Worm (Caenorhabditis elegans): Measurements from ENCODE around the gene tag-131.

tag-131 gene

ce11 chrIII:4269220-4269935 lies 48.1 kb upstream of the tag-131 start, which contains the start of the genes sftb-1 and R10E4.1 (continued):
- no peak for TF ChIP-seq alr-1 (tag; optimal IDR thresholded peaks at IDR 0.05)
- TF ChIP-seq nhr-25 (tag; optimal IDR thresholded peaks at IDR 0.05): peak; percentile 75

DNA sequence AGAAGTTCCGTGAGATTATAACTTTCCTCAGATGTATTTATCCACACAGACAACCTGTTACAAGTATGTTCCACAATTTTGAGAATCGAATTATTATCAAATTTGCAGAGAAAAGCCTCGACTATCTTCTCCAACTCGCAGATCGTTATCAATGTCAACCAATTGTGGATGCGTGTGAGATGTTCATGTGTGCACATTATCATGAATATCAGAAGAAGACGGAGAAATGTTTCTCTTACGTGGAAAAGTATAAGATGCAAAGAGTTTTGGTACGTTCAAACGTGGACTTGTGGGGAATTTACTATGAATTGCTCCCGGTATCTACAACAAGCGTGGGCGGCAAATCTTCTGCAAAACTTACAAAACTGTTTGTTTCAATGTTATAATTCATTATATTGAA lies 46.4 kb upstream of the tag-131 start:
- no peak for TF ChIP-seq nhr-23 (tag; optimal IDR thresholded peaks at IDR 0.05)
- no peak for TF ChIP-seq zag-1 (tag; optimal IDR thresholded peaks at IDR 0.05)
- TF ChIP-seq unc-55 (GFP tag; optimal IDR thresholded peaks at IDR 0.05): no peak
- TF ChIP-seq dmd-4 (tag; optimal IDR thresholded peaks at IDR 0.05): no peak
- TF ChIP-seq mab-5 (tag; optimal IDR thresholded peaks at IDR 0.05): no peak
- TF ChIP-seq mbf-1 (tag; optimal IDR thresholded peaks at IDR 0.05): no peak
- no peak for TF ChIP-seq lin-13 (GFP tag; optimal IDR thresholded peaks at IDR 0.05)
- TF ChIP-seq C34F6.9 (tag; optimal IDR thresholded peaks at IDR 0.05): no peak
- no peak for TF ChIP-seq aly-2 (tag; optimal IDR thresholded peaks at IDR 0.05)
- TF ChIP-seq ceh-82 (tag; optimal IDR thresholded peaks at IDR 0.05): no peak
- no peak for TF ChIP-seq elt-1 (tag; optimal IDR thresholded peaks at IDR 0.05)
- no peak for TF ChIP-seq nhr-11 (tag; optimal IDR thresholded peaks at IDR 0.05)
- TF ChIP-seq ceh-16 (tag; optimal IDR thresholded peaks at IDR 0.05): no peak
- TF ChIP-seq egl-27 (tag; optimal IDR thresholded peaks at IDR 0.05): no peak
- TF ChIP-seq gmeb-1 (tag; optimal IDR thresholded peaks at IDR 0.05): no peak
- TF ChIP-seq ztf-4 (tag; optimal IDR thresholded peaks at IDR 0.05): no peak
- TF ChIP-seq R02D3.7 (tag; optimal IDR thresholded peaks at IDR 0.05): no peak
- TF ChIP-seq elt-3 (tag; optimal IDR thresholded peaks at IDR 0.05): no peak
- no peak for TF ChIP-seq crh-2 (tag; optimal IDR thresholded peaks at IDR 0.05)

ce11 chrIII:4272864-4273263 lies 44.6 kb upstream of the tag-131 start:
- TF ChIP-seq lin-39 (tag; optimal IDR thresholded peaks at IDR 0.05): no peak
- no peak for TF ChIP-seq mbf-1 (tag; optimal IDR thresholded peaks at IDR 0.05)
- no peak for TF ChIP-seq zag-1 (tag; optimal IDR thresholded peaks at IDR 0.05)
- TF ChIP-seq ztf-1 (GFP tag; conservative IDR thresholded peaks at IDR 0.05): no peak
- no peak for TF ChIP-seq ceh-82 (tag; optimal IDR thresholded peaks at IDR 0.05)
- no peak for TF ChIP-seq nhr-6 (tag; optimal IDR thresholded peaks at IDR 0.05)
- TF ChIP-seq mdl-1 (tag; optimal IDR thresholded peaks at IDR 0.05): no peak
- TF ChIP-seq aly-2 (tag; optimal IDR thresholded peaks at IDR 0.05): no peak
- TF ChIP-seq elt-1 (tag; optimal IDR thresholded peaks at IDR 0.05): no peak
- no peak for TF ChIP-seq nhr-77 (tag; optimal IDR thresholded peaks at IDR 0.05)
- no peak for TF ChIP-seq ZK546.5 (tag; optimal IDR thresholded peaks at IDR 0.05)

- TF ChIP-seq sma-9 (GFP tag; optimal IDR thresholded peaks at IDR 0.05): peak; percentile 17
- no peak for TF ChIP-seq sma-9 (tag; optimal IDR thresholded peaks at IDR 0.05)
- TF ChIP-seq ceh-16 (tag; optimal IDR thresholded peaks at IDR 0.05): peak; percentile 47
- no peak for TF ChIP-seq ama-1 (optimal IDR thresholded peaks at IDR 0.05)
These were observed 43.0 kb upstream of the tag-131 start for ce11 chrIII:4274524-4274923.

DNA sequence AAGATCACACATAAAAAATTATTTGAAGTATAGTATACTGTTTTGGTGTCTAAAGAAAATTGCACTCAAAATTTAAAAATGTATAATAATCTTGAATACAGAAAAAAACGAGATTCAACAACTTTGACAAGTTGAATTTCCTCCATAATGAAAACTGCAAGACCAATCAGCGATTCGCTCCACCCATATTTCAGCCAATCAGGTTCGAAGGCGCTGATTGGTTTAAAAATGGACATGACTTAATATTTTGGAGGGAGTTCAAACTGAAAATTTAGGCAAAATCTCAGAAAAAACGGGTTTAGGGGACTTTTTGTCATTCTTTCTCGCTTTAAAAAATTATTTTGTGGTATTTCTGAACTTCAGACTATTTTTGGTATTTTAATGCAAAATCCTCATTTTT lies 41.8 kb upstream of the tag-131 start:
- peak in 1 of 2 experiments; percentile 5 for TF ChIP-seq lsy-2 (tag; optimal IDR thresholded peaks at IDR 0.05)
- TF ChIP-seq sem-4 (tag; optimal IDR thresholded peaks at IDR 0.05): no peak

ce11 chrIII:4276277-4276676 lies 41.2 kb upstream of the tag-131 start:
- TF ChIP-seq unc-55 (GFP tag; optimal IDR thresholded peaks at IDR 0.05) (no peak), blmp-1 (tag; optimal IDR thresholded peaks at IDR 0.05; ENCODE audit: insufficient read depth) (no peak), crh-2 (tag; optimal IDR thresholded peaks at IDR 0.05) (no peak), aly-2 (tag; optimal IDR thresholded peaks at IDR 0.05) (no peak), nhr-23 (tag; optimal IDR thresholded peaks at IDR 0.05) (no peak), egl-27 (tag; optimal IDR thresholded peaks at IDR 0.05) (no peak), skn-1 (tag; optimal IDR thresholded peaks at IDR 0.05) (no peak), elt-3 (tag; optimal IDR thresholded peaks at IDR 0.05) (no peak), lsy-2 (tag; optimal IDR thresholded peaks at IDR 0.05) (no peak), sem-4 (tag; optimal IDR thresholded peaks at IDR 0.05) (no peak), elt-1 (tag; optimal IDR thresholded peaks at IDR 0.05) (no peak), unc-39 (tag; optimal IDR thresholded peaks at IDR 0.05) (no peak), F13H6.1 (tag; optimal IDR thresholded peaks at IDR 0.05) (no peak), ztf-1 (GFP tag; conservative IDR thresholded peaks at IDR 0.05) (no peak), alr-1 (tag; optimal IDR thresholded peaks at IDR 0.05) (no peak), nhr-77 (tag; optimal IDR thresholded peaks at IDR 0.05) (no peak), nhr-11 (tag; optimal IDR thresholded peaks at IDR 0.05) (no peak), lin-11 (tag; optimal IDR thresholded peaks at IDR 0.05) (no peak), C34F6.9 (tag; optimal IDR thresholded peaks at IDR 0.05) (no peak), snpc-4 (tag; optimal IDR thresholded peaks at IDR 0.05) (no peak)
